Worm (Caenorhabditis elegans) whole organism, L1 larva: ENCODE data around the gene cwp-1.

Experiments
- F16B12.6 ChIP-seq: fragments of 150-350 bp; optimal IDR thresholded peaks from 2 replicates; lab custom pipeline; 2014; ENCODE audit warnings: missing biosample characterization, missing genetic modification characterization
- aha-1 ChIP-seq: fragments of 150-350 bp; optimal IDR thresholded peaks from 2 replicates; lab custom pipeline; 2014; ENCODE audit warnings: missing biosample characterization, missing genetic modification characterization
- alr-1 ChIP-seq: fragments of 200-800 bp; sonication (Bioruptor generic); optimal IDR thresholded peaks from 2 replicates; lab custom pipeline; 2018; ENCODE audit warnings: borderline replicate concordance, mild to moderate bottlenecking, missing genetic modification characterization, missing compliant biosample characterization
- ceh-90 ChIP-seq: sonication (generic microtip); optimal IDR thresholded peaks from 2 replicates; lab custom pipeline; 2016; ENCODE audit warnings: missing genetic modification characterization, missing compliant biosample characterization
- ces-1 ChIP-seq: fragments of 150-350 bp; optimal IDR thresholded peaks from 2 replicates; lab custom pipeline; 2014; ENCODE audit warnings: missing biosample characterization, missing genetic modification reagents, missing genetic modification characterization
- dpl-1 ChIP-seq, 3 experiments: fragments of 150-350 bp in 2 of 3; sonication (generic microtip) in 1 of 3; optimal IDR thresholded peaks; 2 replicates each; lab custom pipeline; 2014 to 2017; ENCODE audit warnings: missing biosample characterization in 3 of 3, missing genetic modification characterization in 3 of 3, missing genetic modification reagents in 3 of 3
- efl-1 ChIP-seq, 4 experiments: fragments of 150-350 bp; optimal IDR thresholded peaks in 3 of 4; peaks in 1 of 4; 1 replicate in 1 of 4; 2 replicates in 3 of 4; lab custom pipeline; 2014; ENCODE audit warnings: missing biosample characterization in 2 of 4, missing genetic modification characterization in 2 of 4, missing genetic modification reagents in 2 of 4
- efl-3 ChIP-seq: fragments of 200-800 bp; sonication (Bioruptor generic); optimal IDR thresholded peaks from 2 replicates; lab custom pipeline; 2018; ENCODE audit warnings: mild to moderate bottlenecking, missing genetic modification characterization, missing compliant biosample characterization
- elt-3 ChIP-seq, 6 experiments: fragments of 150-350 bp in 1 of 6; sonication (generic microtip); optimal IDR thresholded peaks; 2 replicates each; lab custom pipeline; 2017 to 2018; ENCODE audit warnings: missing biosample characterization in 6 of 6, missing genetic modification characterization in 6 of 6, inconsistent platforms in 1 of 6
- fkh-10 ChIP-seq: sonication (generic microtip); optimal IDR thresholded peaks from 2 replicates; lab custom pipeline; 2017; ENCODE audit warnings: missing biosample characterization, missing genetic modification reagents, missing genetic modification characterization
- fkh-4 ChIP-seq: sonication (generic microtip); optimal IDR thresholded peaks from 2 replicates; lab custom pipeline; 2016; ENCODE audit warnings: missing compliant biosample characterization, missing genetic modification characterization, borderline replicate concordance
- fos-1 ChIP-seq: fragments of 150-350 bp; optimal IDR thresholded peaks from 2 replicates; lab custom pipeline; 2014; ENCODE audit warnings: missing biosample characterization, missing genetic modification characterization
- grh-1 ChIP-seq: fragments of 200-800 bp; sonication (Bioruptor generic); IDR thresholded peaks from 2 replicates; pipeline ENCODE4 v1.3.6; 2022; ENCODE audit warnings: missing genetic modification reagents, missing genetic modification characterization, missing compliant biosample characterization
- hlh-17 ChIP-seq: fragments of 200-800 bp; sonication (Bioruptor generic); optimal IDR thresholded peaks from 2 replicates; lab custom pipeline; 2018; ENCODE audit warnings: missing genetic modification characterization, mild to moderate bottlenecking, missing compliant biosample characterization, moderate library complexity, borderline replicate concordance
- hlh-4 ChIP-seq: sonication (generic microtip); optimal IDR thresholded peaks from 2 replicates; lab custom pipeline; 2016; ENCODE audit warnings: mild to moderate bottlenecking, missing genetic modification characterization, missing compliant biosample characterization
- hpl-2 ChIP-seq: fragments of 150-350 bp; optimal IDR thresholded peaks from 2 replicates; lab custom pipeline; 2014; ENCODE audit warnings: missing biosample characterization, missing genetic modification reagents, missing genetic modification characterization
- irx-1 ChIP-seq: sonication (generic microtip); optimal IDR thresholded peaks from 2 replicates; lab custom pipeline; 2016; ENCODE audit warnings: missing genetic modification characterization, missing compliant biosample characterization
- isw-1 ChIP-seq: fragments of 200-800 bp; sonication (Bioruptor generic); IDR thresholded peaks from 2 replicates; pipeline ENCODE4 v1.3.6; 2022; ENCODE audit warnings: missing genetic modification characterization, missing compliant biosample characterization
- lin-13 ChIP-seq: fragments of 150-350 bp; optimal IDR thresholded peaks from 2 replicates; lab custom pipeline; 2014; ENCODE audit warnings: missing biosample characterization, missing genetic modification reagents, missing genetic modification characterization
- lin-15B ChIP-seq: fragments of 150-350 bp; sonication (generic microtip); optimal IDR thresholded peaks from 3 replicates; lab custom pipeline; 2014; ENCODE audit warnings: missing biosample characterization, missing genetic modification characterization
- lin-35 ChIP-seq, 2 experiments: fragments of 150-350 bp; optimal IDR thresholded peaks; 2 replicates each; lab custom pipeline; 2014; ENCODE audit warnings: missing biosample characterization in 2 of 2, missing genetic modification characterization in 2 of 2, missing genetic modification reagents in 2 of 2
- lin-39 ChIP-seq: fragments of 150-350 bp; optimal IDR thresholded peaks from 2 replicates; lab custom pipeline; 2014; ENCODE audit warnings: missing biosample characterization, missing genetic modification reagents, missing genetic modification characterization
- lsy-2 ChIP-seq, 2 experiments: fragments of 150-350 bp; optimal IDR thresholded peaks; 2 replicates each; lab custom pipeline; 2014; ENCODE audit warnings: missing biosample characterization in 2 of 2, missing genetic modification characterization in 2 of 2
- mab-9 ChIP-seq: fragments of 200-800 bp; sonication (Bioruptor generic); IDR thresholded peaks from 2 replicates; pipeline ENCODE4 v1.3.6; 2022; ENCODE audit warnings: missing genetic modification reagents, missing genetic modification characterization, missing compliant biosample characterization
- mdl-1 ChIP-seq, 2 experiments: fragments of 150-350 bp; optimal IDR thresholded peaks; 2 replicates each; lab custom pipeline; 2014 to 2017; ENCODE audit warnings: missing biosample characterization in 2 of 2, missing genetic modification characterization in 2 of 2, inconsistent platforms in 1 of 2
- mef-2 ChIP-seq: fragments of 150-350 bp; optimal IDR thresholded peaks from 2 replicates; lab custom pipeline; 2014; ENCODE audit warnings: missing biosample characterization, missing genetic modification characterization
- mep-1 ChIP-seq: fragments of 150-350 bp; optimal IDR thresholded peaks from 2 replicates; lab custom pipeline; 2014; ENCODE audit warnings: missing biosample characterization, missing genetic modification characterization
- nhr-19 ChIP-seq: fragments of 200-800 bp; sonication (Bioruptor generic); conservative IDR thresholded peaks from 2 replicates; pipeline ENCODE4 v1.3.6; 2022; ENCODE audit warnings: missing genetic modification characterization, missing compliant biosample characterization
- nhr-20 ChIP-seq: sonication (generic microtip); optimal IDR thresholded peaks from 2 replicates; lab custom pipeline; 2016; ENCODE audit warnings: mild to moderate bottlenecking, missing genetic modification characterization, missing compliant biosample characterization
- nhr-28 ChIP-seq: fragments of 150-350 bp; optimal IDR thresholded peaks from 2 replicates; lab custom pipeline; 2014; ENCODE audit warnings: missing biosample characterization, missing genetic modification characterization
- nhr-77 ChIP-seq: fragments of 150-350 bp; optimal IDR thresholded peaks from 2 replicates; lab custom pipeline; 2014; ENCODE audit warnings: missing biosample characterization, missing genetic modification characterization
- nhr-84 ChIP-seq: sonication (generic microtip); optimal IDR thresholded peaks from 2 replicates; lab custom pipeline; 2017; ENCODE audit warnings: missing biosample characterization, missing genetic modification characterization
- pax-3 ChIP-seq: fragments of 200-800 bp; sonication (Bioruptor generic); optimal IDR thresholded peaks from 2 replicates; lab custom pipeline; 2018; ENCODE audit warnings: mild to moderate bottlenecking, missing genetic modification characterization, moderate library complexity, missing compliant biosample characterization
- pqm-1 ChIP-seq: sonication (generic microtip); optimal IDR thresholded peaks from 3 replicates; lab custom pipeline; 2017; ENCODE audit warnings: missing biosample characterization, missing genetic modification characterization
- rnt-1 ChIP-seq: sonication (generic microtip); optimal IDR thresholded peaks from 2 replicates; lab custom pipeline; 2016; ENCODE audit warnings: mild to moderate bottlenecking, missing genetic modification characterization, moderate library complexity, missing compliant biosample characterization
- snu-23 ChIP-seq: sonication (generic microtip); optimal IDR thresholded peaks from 2 replicates; lab custom pipeline; 2016; ENCODE audit warnings: missing genetic modification characterization, missing compliant biosample characterization
- sox-4 ChIP-seq: sonication (generic microtip); optimal IDR thresholded peaks from 2 replicates; lab custom pipeline; 2016; ENCODE audit warnings: missing genetic modification characterization, missing compliant biosample characterization
- sptf-1 ChIP-seq: fragments of 150-350 bp; optimal IDR thresholded peaks from 2 replicates; lab custom pipeline; 2014; ENCODE audit warnings: missing biosample characterization, missing genetic modification characterization
- sup-37 ChIP-seq: fragments of 200-800 bp; sonication (Bioruptor generic); optimal IDR thresholded peaks from 2 replicates; lab custom pipeline; 2018; ENCODE audit warnings: mild to moderate bottlenecking, missing genetic modification characterization, missing compliant biosample characterization
- swsn-7 ChIP-seq: sonication (generic microtip); optimal IDR thresholded peaks from 2 replicates; lab custom pipeline; 2016; ENCODE audit warnings: missing genetic modification characterization, missing compliant biosample characterization
- tbx-2 ChIP-seq: sonication (generic microtip); optimal IDR thresholded peaks from 2 replicates; lab custom pipeline; 2016; ENCODE audit warnings: missing genetic modification characterization, missing compliant biosample characterization
- tlp-1 ChIP-seq: fragments of 150-350 bp; optimal IDR thresholded peaks from 2 replicates; lab custom pipeline; 2014; ENCODE audit warnings: missing biosample characterization, missing genetic modification characterization
- unc-86 ChIP-seq: sonication (generic microtip); optimal IDR thresholded peaks from 2 replicates; lab custom pipeline; 2016; ENCODE audit warnings: missing genetic modification characterization, missing compliant biosample characterization
- vab-15 ChIP-seq: sonication (generic microtip); optimal IDR thresholded peaks from 2 replicates; lab custom pipeline; 2017; ENCODE audit warnings: missing genotype, mild to moderate bottlenecking, missing genetic modification characterization, missing compliant biosample characterization
- zip-4 ChIP-seq: fragments of 200-800 bp; sonication (Bioruptor generic); optimal IDR thresholded peaks from 2 replicates; lab custom pipeline; 2018; ENCODE audit warnings: mild to moderate bottlenecking, missing genetic modification characterization, moderate library complexity, missing compliant biosample characterization
- ztf-4 ChIP-seq: fragments of 150-350 bp; optimal IDR thresholded peaks from 2 replicates; lab custom pipeline; 2014; ENCODE audit warnings: missing biosample characterization, missing genetic modification characterization

Gene cwp-1

ce11 chrV:4820601-4821000 is 20.5 kb downstream of the cwp-1 start (continued):
- TF ChIP-seq mdl-1 (tag; optimal IDR thresholded peaks at IDR 0.05; lab: Kevin White, UChicago) (peak in 1 of 2 experiments; percentile 72), tlp-1 (tag; lab: Kevin White, UChicago) (no peak), nhr-20 (peak; percentile 22), nhr-84 (tag; lab: Kevin White, UChicago) (no peak), lin-35 (GFP tag; optimal IDR thresholded peaks at IDR 0.05; lab: Kevin White, UChicago) (peak in 1 of 2 experiments; percentile 18), nhr-19 (peak; percentile 31), irx-1 (tag; lab: Kevin White, UChicago) (no peak), sox-4 (no peak)

DNA sequence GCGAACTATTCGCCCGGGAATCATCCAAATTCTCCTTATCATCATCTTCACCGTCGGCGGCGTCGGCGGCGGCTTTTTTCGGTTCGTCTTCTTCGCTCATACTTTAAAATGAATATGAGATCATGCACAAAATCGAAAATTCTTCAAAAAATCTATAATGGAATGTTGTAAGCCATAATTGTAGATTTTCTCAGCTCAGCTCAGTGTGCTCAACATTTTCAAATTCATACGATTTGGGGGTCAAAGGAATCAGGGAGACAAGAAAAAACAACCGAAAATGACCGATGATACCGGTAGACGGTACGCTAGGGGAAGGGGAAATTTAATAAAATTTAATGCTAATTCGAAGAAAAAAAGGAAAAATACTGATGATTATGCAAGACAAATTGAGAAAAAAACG is 22.5 kb downstream of the cwp-1 start, which contains the start of gene ccep-97:
TSS of gene ccep-97 (minus strand) at position 101 of the 400 bp plus-strand sequence.
- no peak for TF ChIP-seq alr-1 (tag; lab: Kevin White, UChicago)

- TF ChIP-seq efl-1 (optimal IDR thresholded peaks at IDR 0.05; lab: Kevin White, UChicago) = no peak
- peak in 1 of 2 experiments; percentile 18 for TF ChIP-seq efl-1 (GFP tag; optimal IDR thresholded peaks at IDR 0.05 in 1 of 2; lab: Kevin White, UChicago)
- TF ChIP-seq mef-2 = no peak
- TF ChIP-seq, all 84 proteins: peak for 1
These were observed 27.3 kb downstream of the cwp-1 start for ce11 chrV:4813825-4814224.

ce11 chrV:4810653-4811052 is 30.4 kb downstream of the cwp-1 start:
- TF ChIP-seq tlp-1 (tag; lab: Kevin White, UChicago) (no peak), efl-1 (optimal IDR thresholded peaks at IDR 0.05; lab: Kevin White, UChicago) (peak; percentile 41 to 51), efl-1 (GFP tag; optimal IDR thresholded peaks at IDR 0.05 in 1 of 2; lab: Kevin White, UChicago) (peak; percentile 42 to 80), dpl-1 (GFP tag; optimal IDR thresholded peaks at IDR 0.05; lab: Kevin White, UChicago) (peak in 1 of 3 experiments; percentile 51), rnt-1 (tag; lab: Kevin White, UChicago) (no peak), hlh-17 (GFP tag; lab: Kevin White, UChicago) (no peak), vab-15 (tag; lab: Kevin White, UChicago) (no peak), ztf-4 (tag; lab: Kevin White, UChicago) (no peak), irx-1 (tag; lab: Kevin White, UChicago) (no peak), swsn-7 (tag; lab: Kevin White, UChicago) (peak; percentile 42), pax-3 (tag; lab: Kevin White, UChicago) (no peak), hlh-4 (no peak), snu-23 (GFP tag; lab: Kevin White, UChicago) (peak; percentile 55), fos-1 (tag; lab: Kevin White, UChicago) (no peak), nhr-19 (no peak; the same call in 1 of the 2 replicates), nhr-20 (peak; percentile 30), lsy-2 (tag; optimal IDR thresholded peaks at IDR 0.05; lab: Kevin White, UChicago) (peak in 1 of 2 experiments; percentile 65), fkh-4 (tag; lab: Kevin White, UChicago) (no peak), lin-39 (tag; lab: Kevin White, UChicago) (no peak), lin-15B (peak; percentile 47), elt-3 (tag; optimal IDR thresholded peaks at IDR 0.05; lab: Kevin White, UChicago) (no peak), efl-3 (no peak), mdl-1 (tag; optimal IDR thresholded peaks at IDR 0.05; lab: Kevin White, UChicago) (no peak), unc-86 (tag; lab: Kevin White, UChicago) (peak; percentile 19), mep-1 (peak; percentile 14), F16B12.6 (tag; lab: Kevin White, UChicago) (peak; percentile 2), lin-13 (GFP tag; lab: Kevin White, UChicago) (no peak), aha-1 (no peak), fkh-10 (GFP tag; lab: Kevin White, UChicago) (no peak), isw-1 (GFP tag; lab: Robert Waterston, UW) (no peak), hpl-2 (GFP tag; lab: Kevin White, UChicago) (no peak), sptf-1 (no peak), sup-37 (GFP tag; lab: Kevin White, UChicago) (no peak), zip-4 (GFP tag; lab: Kevin White, UChicago) (no peak), tbx-2 (tag; lab: Kevin White, UChicago) (no peak), mab-9 (GFP tag; lab: Robert Waterston, UW) (no peak), nhr-28 (no peak), nhr-77 (no peak), pqm-1 (tag; lab: Kevin White, UChicago) (no peak), ceh-90 (tag; lab: Kevin White, UChicago) (no peak), ces-1 (no peak), grh-1 (GFP tag; lab: Robert Waterston, UW) (no peak)
